Fruit fly (Drosophila melanogaster) whole organism, embryonic: ENCODE data around the gene NaPi-III.

Source experiments
- ATbp ChIP-seq: fragments of 200-800 bp; sonication (Bioruptor generic); optimal IDR thresholded peaks from 2 replicates; lab custom pipeline; 2017; ENCODE audit warnings: missing biosample characterization, mild to moderate bottlenecking, missing genetic modification characterization, missing genetic modification reagents
- B-H1 ChIP-seq: fragments of 200-800 bp; sonication (Bioruptor generic); IDR thresholded peaks from 3 replicates; pipeline ENCODE4 v1.3.6; 2022; ENCODE audit warnings: missing biosample characterization, missing genetic modification characterization
- CG10565 ChIP-seq: fragments of 200-800 bp; sonication (Bioruptor generic); optimal IDR thresholded peaks from 3 replicates; lab custom pipeline; 2016; ENCODE audit warnings: missing biosample characterization, mild to moderate bottlenecking, missing genetic modification characterization
- CG11247 ChIP-seq: fragments of 200-800 bp; sonication (Bioruptor generic); IDR thresholded peaks from 2 replicates; pipeline ENCODE4 v1.3.6; 2022; ENCODE audit warnings: missing biosample characterization, missing genetic modification characterization
- CG11695 ChIP-seq: fragments of 200-800 bp; sonication (Bioruptor generic); IDR thresholded peaks from 3 replicates; pipeline ENCODE4 v1.3.6; 2022; ENCODE audit warnings: missing biosample characterization, missing genetic modification characterization
- CG12299 ChIP-seq: fragments of 200-800 bp; sonication (Bioruptor generic); optimal IDR thresholded peaks from 2 replicates; lab custom pipeline; 2018; ENCODE audit warnings: missing biosample characterization, mild to moderate bottlenecking, missing genetic modification characterization
- CG13287 ChIP-seq: fragments of 200-800 bp; sonication (Bioruptor generic); IDR thresholded peaks from 2 replicates; pipeline ENCODE4 v1.3.6; 2022; ENCODE audit warnings: missing biosample characterization, missing genetic modification characterization; ENCODE audit not compliant: partially characterized antibody
- CG13296 ChIP-seq: fragments of 200-800 bp; sonication (Bioruptor generic); optimal IDR thresholded peaks from 3 replicates; lab custom pipeline; 2018; ENCODE audit warnings: missing biosample characterization, mild to moderate bottlenecking, missing genetic modification characterization
- CG14667 ChIP-seq: fragments of 200-800 bp; sonication (Bioruptor generic); IDR thresholded peaks from 2 replicates; pipeline ENCODE4 v1.3.6; 2022; ENCODE audit warnings: missing biosample characterization, missing genetic modification characterization
- CG15696 ChIP-seq: fragments of 200-800 bp; sonication (Bioruptor generic); optimal IDR thresholded peaks from 2 replicates; lab custom pipeline; 2019; ENCODE audit warnings: missing biosample characterization, mild to moderate bottlenecking, missing genetic modification characterization, moderate library complexity
- CG1603 ChIP-seq: fragments of 200-800 bp; sonication (Bioruptor generic); optimal IDR thresholded peaks from 2 replicates; lab custom pipeline; 2019; ENCODE audit warnings: missing biosample characterization, mild to moderate bottlenecking, missing genetic modification characterization, moderate library complexity
- CG18262 ChIP-seq: fragments of 200-800 bp; optimal IDR thresholded peaks from 3 replicates; lab custom pipeline; 2019; ENCODE audit warnings: missing biosample characterization, mild to moderate bottlenecking, missing genetic modification characterization, moderate library complexity
- CG1832 ChIP-seq: fragments of 200-800 bp; sonication (Bioruptor generic); optimal IDR thresholded peaks from 2 replicates; lab custom pipeline; 2017; ENCODE audit warnings: missing biosample characterization, mild to moderate bottlenecking, missing genetic modification characterization, inconsistent platforms
- CG18599 ChIP-seq: fragments of 200-800 bp; sonication (Bioruptor generic); optimal IDR thresholded peaks from 3 replicates; lab custom pipeline; 2017; ENCODE audit warnings: missing biosample characterization, missing genetic modification characterization, mild to moderate bottlenecking, moderate library complexity, missing genetic modification reagents
- CG18619 ChIP-seq: fragments of 200-800 bp; sonication (Bioruptor generic); optimal IDR thresholded peaks from 3 replicates; lab custom pipeline; 2017; ENCODE audit warnings: missing biosample characterization, mild to moderate bottlenecking, missing genetic modification characterization
- CG2129 ChIP-seq: fragments of 200-800 bp; sonication (Bioruptor generic); IDR thresholded peaks from 2 replicates; pipeline ENCODE4 v1.3.6; 2022; ENCODE audit warnings: missing biosample characterization, missing genetic modification characterization; ENCODE audit not compliant: partially characterized antibody
- CG2199 ChIP-seq: fragments of 200-800 bp; sonication (Bioruptor generic); IDR thresholded peaks from 3 replicates; pipeline ENCODE4 v1.3.6; 2022; ENCODE audit warnings: missing biosample characterization, missing genetic modification characterization
- CG2875 ChIP-seq: fragments of 200-800 bp; sonication (Bioruptor generic); optimal IDR thresholded peaks from 2 replicates; lab custom pipeline; 2017; ENCODE audit warnings: missing biosample characterization, mild to moderate bottlenecking, missing genetic modification characterization, missing genetic modification reagents
- CG30431 ChIP-seq: fragments of 200-800 bp; sonication (Bioruptor generic); optimal IDR thresholded peaks from 2 replicates; lab custom pipeline; 2017; ENCODE audit warnings: missing biosample characterization, missing genetic modification characterization
- CG31365 ChIP-seq: fragments of 200-800 bp; sonication (Bioruptor generic); optimal IDR thresholded peaks from 2 replicates; lab custom pipeline; 2018; ENCODE audit warnings: missing biosample characterization, mild to moderate bottlenecking, missing genetic modification characterization
- CG3407 ChIP-seq: fragments of 200-800 bp; sonication (Bioruptor generic); optimal IDR thresholded peaks from 2 replicates; lab custom pipeline; 2018; ENCODE audit warnings: missing biosample characterization, mild to moderate bottlenecking, missing genetic modification characterization
- CG4328 ChIP-seq: fragments of 200-800 bp; sonication (Bioruptor generic); optimal IDR thresholded peaks from 3 replicates; lab custom pipeline; 2017; ENCODE audit warnings: missing biosample characterization, missing genetic modification reagents, missing genetic modification characterization
- CG6683 ChIP-seq: fragments of 200-800 bp; sonication (Bioruptor generic); optimal IDR thresholded peaks from 2 replicates; lab custom pipeline; 2017; ENCODE audit warnings: missing biosample characterization, mild to moderate bottlenecking, missing genetic modification characterization, missing genetic modification reagents
- CG6813 ChIP-seq: fragments of 200-800 bp; sonication (Bioruptor generic); optimal IDR thresholded peaks from 2 replicates; lab custom pipeline; 2017; ENCODE audit warnings: missing biosample characterization, missing genetic modification characterization, mild to moderate bottlenecking, moderate library complexity, missing genetic modification reagents
- CG8924 ChIP-seq: fragments of 200-800 bp; optimal IDR thresholded peaks from 3 replicates; lab custom pipeline; 2019; ENCODE audit warnings: missing biosample characterization, mild to moderate bottlenecking, missing genetic modification characterization, moderate library complexity
- CG9727 ChIP-seq: fragments of 200-800 bp; sonication (Bioruptor generic); optimal IDR thresholded peaks from 3 replicates; lab custom pipeline; 2017; ENCODE audit warnings: missing biosample characterization, mild to moderate bottlenecking, missing genetic modification characterization
- Chrac-16 ChIP-seq: fragments of 200-800 bp; sonication (Bioruptor generic); optimal IDR thresholded peaks from 3 replicates; lab custom pipeline; 2016; ENCODE audit warnings: missing biosample characterization, missing genetic modification characterization
- Dek ChIP-seq: fragments of 200-800 bp; sonication (Bioruptor generic); optimal IDR thresholded peaks from 3 replicates; lab custom pipeline; 2019; ENCODE audit warnings: missing biosample characterization, mild to moderate bottlenecking, missing genetic modification characterization, moderate library complexity
- Meics ChIP-seq: fragments of 200-800 bp; sonication (Bioruptor generic); optimal IDR thresholded peaks from 2 replicates; lab custom pipeline; 2017; ENCODE audit warnings: missing biosample characterization, mild to moderate bottlenecking, missing genetic modification characterization
- Rfx ChIP-seq: fragments of 200-800 bp; sonication (Bioruptor generic); IDR thresholded peaks from 2 replicates; pipeline ENCODE4 v1.3.6; 2022; ENCODE audit warnings: missing biosample characterization, missing genetic modification characterization
- Sox100B ChIP-seq: fragments of 200-800 bp; sonication (Bioruptor generic); optimal IDR thresholded peaks from 3 replicates; lab custom pipeline; 2018; ENCODE audit warnings: missing biosample characterization, mild to moderate bottlenecking, missing genetic modification characterization
- cato ChIP-seq: fragments of 200-800 bp; sonication (Bioruptor generic); optimal IDR thresholded peaks from 2 replicates; lab custom pipeline; 2016; ENCODE audit warnings: missing biosample characterization, missing genetic modification characterization, borderline replicate concordance
- chn ChIP-seq: fragments of 200-800 bp; sonication (Bioruptor generic); optimal IDR thresholded peaks from 2 replicates; lab custom pipeline; 2016; ENCODE audit warnings: missing biosample characterization, missing genetic modification characterization
- crol ChIP-seq: fragments of 200-800 bp; sonication (Bioruptor generic); IDR thresholded peaks from 2 replicates; pipeline ENCODE4 v1.3.6; 2022; ENCODE audit warnings: missing biosample characterization, missing genetic modification characterization
- dysf ChIP-seq: fragments of 200-800 bp; sonication (Bioruptor generic); IDR thresholded peaks from 3 replicates; pipeline ENCODE4 v1.3.6; 2022; ENCODE audit warnings: missing biosample characterization, missing genetic modification characterization
- fd96Cb ChIP-seq: fragments of 200-800 bp; sonication (Bioruptor generic); optimal IDR thresholded peaks from 2 replicates; lab custom pipeline; 2018; ENCODE audit warnings: missing biosample characterization, mild to moderate bottlenecking, missing genetic modification characterization, moderate library complexity
- gcm2 ChIP-seq: fragments of 200-800 bp; sonication (Bioruptor generic); optimal IDR thresholded peaks from 2 replicates; lab custom pipeline; 2016; ENCODE audit warnings: missing biosample characterization, missing genetic modification characterization
- hbn ChIP-seq: fragments of 200-800 bp; sonication (Bioruptor generic); IDR thresholded peaks from 2 replicates; pipeline ENCODE4 v1.3.6; 2022; ENCODE audit warnings: missing biosample characterization, missing genetic modification characterization; ENCODE audit not compliant: partially characterized antibody
- inv ChIP-seq: fragments of 200-800 bp; sonication (Bioruptor generic); IDR thresholded peaks from 2 replicates; pipeline ENCODE4 v1.3.6; 2022; ENCODE audit warnings: missing biosample characterization, missing genetic modification characterization; ENCODE audit not compliant: partially characterized antibody
- klu ChIP-seq: fragments of 200-800 bp; sonication (Bioruptor generic); IDR thresholded peaks from 2 replicates; pipeline ENCODE4 v1.3.6; 2022; ENCODE audit warnings: missing biosample characterization, missing genetic modification characterization
- lab ChIP-seq: fragments of 200-800 bp; sonication (Bioruptor generic); optimal IDR thresholded peaks from 3 replicates; lab custom pipeline; 2017; ENCODE audit warnings: missing biosample characterization, missing genetic modification characterization, mild to moderate bottlenecking, moderate library complexity, missing genetic modification reagents
- nmo ChIP-seq: fragments of 200-800 bp; sonication (Bioruptor generic); optimal IDR thresholded peaks from 2 replicates; lab custom pipeline; 2018; ENCODE audit warnings: missing biosample characterization, mild to moderate bottlenecking, missing genetic modification characterization, moderate library complexity
- nom ChIP-seq: fragments of 200-800 bp; sonication (Bioruptor generic); optimal IDR thresholded peaks from 2 replicates; lab custom pipeline; 2017; ENCODE audit warnings: missing biosample characterization, missing genetic modification characterization, mild to moderate bottlenecking, moderate library complexity, missing genetic modification reagents
- org-1 ChIP-seq: fragments of 200-800 bp; sonication (Bioruptor generic); optimal IDR thresholded peaks from 2 replicates; lab custom pipeline; 2017; ENCODE audit warnings: missing biosample characterization, missing genetic modification characterization
- p53 ChIP-seq: fragments of 200-800 bp; sonication (Bioruptor generic); optimal IDR thresholded peaks from 2 replicates; lab custom pipeline; 2016; ENCODE audit warnings: missing biosample characterization, missing genetic modification characterization
- ranshi ChIP-seq: fragments of 200-800 bp; sonication (Bioruptor generic); IDR thresholded peaks from 2 replicates; pipeline ENCODE4 v1.3.6; 2022; ENCODE audit warnings: missing biosample characterization, missing genetic modification characterization
- schlank ChIP-seq: fragments of 200-800 bp; sonication (Bioruptor generic); optimal IDR thresholded peaks from 2 replicates; lab custom pipeline; 2018; ENCODE audit warnings: missing biosample characterization, mild to moderate bottlenecking, missing genetic modification characterization
- sna ChIP-seq: fragments of 200-800 bp; sonication (Bioruptor generic); IDR thresholded peaks from 2 replicates; pipeline ENCODE4 v1.3.6; 2022; ENCODE audit warnings: missing biosample characterization, missing genetic modification characterization; ENCODE audit not compliant: partially characterized antibody
- sob ChIP-seq: fragments of 200-800 bp; sonication (Bioruptor generic); IDR thresholded peaks from 2 replicates; pipeline ENCODE4 v1.3.6; 2022; ENCODE audit warnings: missing biosample characterization, missing genetic modification characterization
- unpg ChIP-seq: fragments of 200-800 bp; sonication (Bioruptor generic); optimal IDR thresholded peaks from 3 replicates; lab custom pipeline; 2018; ENCODE audit warnings: missing biosample characterization, mild to moderate bottlenecking, missing genetic modification characterization, moderate library complexity

Gene NaPi-III

DNA sequence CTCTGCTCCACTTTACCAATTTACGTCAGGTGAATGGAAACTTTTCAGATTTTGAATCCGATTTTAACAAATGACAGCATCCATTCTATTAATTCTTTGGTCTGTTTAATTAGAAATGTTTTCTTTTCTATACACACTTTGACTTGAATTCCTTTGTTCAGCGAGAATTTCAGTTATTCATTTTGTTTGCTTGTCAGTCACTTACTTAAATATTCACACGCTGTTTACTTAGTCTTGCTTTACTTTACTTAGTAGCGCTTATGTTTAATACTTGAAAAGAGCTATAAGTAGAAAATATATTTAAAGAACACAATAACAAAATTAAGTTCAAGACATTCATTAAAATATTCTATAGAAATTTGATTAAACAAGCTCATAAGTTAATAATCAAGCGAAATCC, 15.7 kb upstream of the NaPi-III start, which contains the start of gene CG32073 (continued):
- TF ChIP-seq gcm2, result no peak
- TF ChIP-seq schlank (tag; lab: Kevin White, UChicago), result peak; percentile 33
- TF ChIP-seq sob (GFP tag; lab: Robert Waterston, UW), result peak; percentile 40; the same call in 1 of the 2 replicates
- no peak for TF ChIP-seq hbn (GFP tag; lab: Robert Waterston, UW)
- no peak for TF ChIP-seq nmo
- TF ChIP-seq Meics (GFP tag; lab: Kevin White, UChicago), result peak; percentile 17
- TF ChIP-seq CG2875 (GFP tag; lab: Kevin White, UChicago), result peak; percentile 29
- peak; percentile 75 for TF ChIP-seq CG18599 (GFP tag; lab: Kevin White, UChicago)
- no peak for TF ChIP-seq B-H1 (GFP tag; lab: Robert Waterston, UW)
- peak; percentile 43 for TF ChIP-seq CG18262
- TF ChIP-seq ranshi (GFP tag; lab: Robert Waterston, UW), result no peak; the same call in 1 of the 2 replicates
- TF ChIP-seq CG2129 (GFP tag; lab: Robert Waterston, UW), result no peak
- TF ChIP-seq org-1 (GFP tag; lab: Kevin White, UChicago), result peak; percentile 1
- TF ChIP-seq nom (GFP tag; lab: Kevin White, UChicago), result no peak
- TF ChIP-seq CG1832 (GFP tag; lab: Kevin White, UChicago), result no peak
- no peak for TF ChIP-seq klu (GFP tag; lab: Robert Waterston, UW)
- no peak for TF ChIP-seq CG10565
- TF ChIP-seq CG18619, result no peak
- no peak for TF ChIP-seq CG4328 (GFP tag; lab: Kevin White, UChicago)
- TF ChIP-seq CG6813 (GFP tag; lab: Kevin White, UChicago), result peak; percentile 55
- TF ChIP-seq fd96Cb (tag; lab: Kevin White, UChicago), result peak; percentile 28
- peak; percentile 55 for TF ChIP-seq CG13296 (GFP tag; lab: Kevin White, UChicago)
- TF ChIP-seq CG14667 (GFP tag; lab: Robert Waterston, UW), result no peak
- peak; percentile 26 for TF ChIP-seq CG3407
- TF ChIP-seq dysf (GFP tag; lab: Robert Waterston, UW), result no peak
- TF ChIP-seq CG13287 (GFP tag; lab: Robert Waterston, UW), result no peak
- TF ChIP-seq CG2199 (GFP tag; lab: Robert Waterston, UW), result no peak
- TF ChIP-seq CG11247 (GFP tag; lab: Robert Waterston, UW), result no peak
- TF ChIP-seq Sox100B, result peak; percentile 66
- peak; percentile 23 for TF ChIP-seq CG1603
- TF ChIP-seq crol (GFP tag; lab: Robert Waterston, UW), result no peak
- no peak for TF ChIP-seq sna (GFP tag; lab: Robert Waterston, UW)
- TF ChIP-seq CG8924 (tag; lab: Kevin White, UChicago), result peak; percentile 9
- no peak for TF ChIP-seq CG31365 (tag; lab: Kevin White, UChicago)
- TF ChIP-seq CG30431, result no peak
- no peak for TF ChIP-seq Chrac-16 (GFP tag; lab: Kevin White, UChicago)
- TF ChIP-seq CG9727 (GFP tag; lab: Kevin White, UChicago), result peak; percentile 16
- TF ChIP-seq cato, result no peak
- TF ChIP-seq lab (GFP tag; lab: Kevin White, UChicago), result peak; percentile 75
- peak; percentile 49 for TF ChIP-seq unpg (GFP tag; lab: Kevin White, UChicago)
- TF ChIP-seq p53 (GFP tag; lab: Kevin White, UChicago), result no peak
- TF ChIP-seq CG15696, result peak; percentile 21
- 0 out of 3 replicates have a peak, but pooled peaks have one; percentile 20 for TF ChIP-seq CG11695 (GFP tag; lab: Robert Waterston, UW)
- TF ChIP-seq inv (GFP tag; lab: Robert Waterston, UW), result no peak
- TF ChIP-seq Rfx (GFP tag; lab: Robert Waterston, UW), result no peak
- TF ChIP-seq CG12299 (tag; lab: Kevin White, UChicago), result no peak
- TF ChIP-seq chn, result no peak
- TF ChIP-seq Dek (tag; lab: Kevin White, UChicago), result peak; percentile 17
- TF ChIP-seq ATbp (GFP tag; lab: Kevin White, UChicago), result peak; percentile 51
- peak; percentile 40 for TF ChIP-seq CG6683 (GFP tag; lab: Kevin White, UChicago)
